Worm (Caenorhabditis elegans) whole organism, L1 larva: ENCODE measurements around the gene ogr-2.

Source experiments
- C04F5.9 ChIP-seq: sonication (generic microtip); optimal IDR thresholded peaks from 2 replicates; lab custom pipeline; 2016; ENCODE audit warnings: missing genetic modification characterization, missing compliant biosample characterization
- F16B12.6 ChIP-seq: fragments of 150-350 bp; optimal IDR thresholded peaks from 2 replicates; lab custom pipeline; 2014; ENCODE audit warnings: missing biosample characterization, missing genetic modification characterization
- aha-1 ChIP-seq: fragments of 150-350 bp; optimal IDR thresholded peaks from 2 replicates; lab custom pipeline; 2014; ENCODE audit warnings: missing biosample characterization, missing genetic modification characterization
- aly-2 ChIP-seq: fragments of 150-350 bp; optimal IDR thresholded peaks from 2 replicates; lab custom pipeline; 2014; ENCODE audit warnings: missing biosample characterization, missing genetic modification characterization
- ama-1 ChIP-seq: fragments of 150-350 bp; optimal IDR thresholded peaks from 2 replicates; lab custom pipeline; 2014
- blmp-1 ChIP-seq: fragments of 150-350 bp; optimal IDR thresholded peaks from 2 replicates; lab custom pipeline; 2014; ENCODE audit warnings: missing biosample characterization, missing genetic modification characterization
- ceh-8 ChIP-seq: fragments of 200-800 bp; sonication (Bioruptor generic); optimal IDR thresholded peaks from 2 replicates; lab custom pipeline; 2018; ENCODE audit warnings: mild to moderate bottlenecking, missing genetic modification characterization, moderate library complexity, missing compliant biosample characterization
- ces-1 ChIP-seq: fragments of 150-350 bp; optimal IDR thresholded peaks from 2 replicates; lab custom pipeline; 2014; ENCODE audit warnings: missing biosample characterization, missing genetic modification reagents, missing genetic modification characterization
- dsc-1 ChIP-seq: sonication (generic microtip); optimal IDR thresholded peaks from 2 replicates; lab custom pipeline; 2016; ENCODE audit warnings: mild to moderate bottlenecking, missing genetic modification characterization, missing compliant biosample characterization
- efl-1 ChIP-seq, 4 experiments: fragments of 150-350 bp; optimal IDR thresholded peaks in 3 of 4; peaks in 1 of 4; 1 replicate in 1 of 4; 2 replicates in 3 of 4; lab custom pipeline; 2014; ENCODE audit warnings: missing biosample characterization in 2 of 4, missing genetic modification characterization in 2 of 4, missing genetic modification reagents in 2 of 4
- egl-27 ChIP-seq, 2 experiments: fragments of 150-350 bp in 1 of 2; sonication (generic microtip); optimal IDR thresholded peaks; 3 replicates each; lab custom pipeline; 2017 to 2018; ENCODE audit warnings: missing biosample characterization in 2 of 2, missing genetic modification characterization in 2 of 2, missing genetic modification reagents in 2 of 2
- elt-3 ChIP-seq, 6 experiments: fragments of 150-350 bp in 1 of 6; sonication (generic microtip); optimal IDR thresholded peaks; 2 replicates each; lab custom pipeline; 2017 to 2018; ENCODE audit warnings: missing biosample characterization in 6 of 6, missing genetic modification characterization in 6 of 6, inconsistent platforms in 1 of 6
- fkh-4 ChIP-seq: sonication (generic microtip); optimal IDR thresholded peaks from 2 replicates; lab custom pipeline; 2016; ENCODE audit warnings: missing compliant biosample characterization, missing genetic modification characterization, borderline replicate concordance
- fos-1 ChIP-seq: fragments of 150-350 bp; optimal IDR thresholded peaks from 2 replicates; lab custom pipeline; 2014; ENCODE audit warnings: missing biosample characterization, missing genetic modification characterization
- irx-1 ChIP-seq: sonication (generic microtip); optimal IDR thresholded peaks from 2 replicates; lab custom pipeline; 2016; ENCODE audit warnings: missing genetic modification characterization, missing compliant biosample characterization
- jun-1 ChIP-seq: fragments of 150-350 bp; optimal IDR thresholded peaks from 2 replicates; lab custom pipeline; 2014; ENCODE audit warnings: missing biosample characterization, missing genetic modification reagents, missing genetic modification characterization
- lin-13 ChIP-seq: fragments of 150-350 bp; optimal IDR thresholded peaks from 2 replicates; lab custom pipeline; 2014; ENCODE audit warnings: missing biosample characterization, missing genetic modification reagents, missing genetic modification characterization
- lin-14 ChIP-seq: fragments of 200-800 bp; sonication (Bioruptor generic); optimal IDR thresholded peaks from 2 replicates; lab custom pipeline; 2018; ENCODE audit warnings: mild to moderate bottlenecking, missing genetic modification characterization, moderate library complexity, missing compliant biosample characterization
- lin-15B ChIP-seq: fragments of 150-350 bp; sonication (generic microtip); optimal IDR thresholded peaks from 3 replicates; lab custom pipeline; 2014; ENCODE audit warnings: missing biosample characterization, missing genetic modification characterization
- lin-35 ChIP-seq, 2 experiments: fragments of 150-350 bp; optimal IDR thresholded peaks; 2 replicates each; lab custom pipeline; 2014; ENCODE audit warnings: missing biosample characterization in 2 of 2, missing genetic modification characterization in 2 of 2, missing genetic modification reagents in 2 of 2
- lin-39 ChIP-seq: fragments of 150-350 bp; optimal IDR thresholded peaks from 2 replicates; lab custom pipeline; 2014; ENCODE audit warnings: missing biosample characterization, missing genetic modification reagents, missing genetic modification characterization
- lsy-2 ChIP-seq, 2 experiments: fragments of 150-350 bp; optimal IDR thresholded peaks; 2 replicates each; lab custom pipeline; 2014; ENCODE audit warnings: missing biosample characterization in 2 of 2, missing genetic modification characterization in 2 of 2
- mdl-1 ChIP-seq, 2 experiments: fragments of 150-350 bp; optimal IDR thresholded peaks; 2 replicates each; lab custom pipeline; 2014 to 2017; ENCODE audit warnings: missing biosample characterization in 2 of 2, missing genetic modification characterization in 2 of 2, inconsistent platforms in 1 of 2
- mef-2 ChIP-seq: fragments of 150-350 bp; optimal IDR thresholded peaks from 2 replicates; lab custom pipeline; 2014; ENCODE audit warnings: missing biosample characterization, missing genetic modification characterization
- mep-1 ChIP-seq: fragments of 150-350 bp; optimal IDR thresholded peaks from 2 replicates; lab custom pipeline; 2014; ENCODE audit warnings: missing biosample characterization, missing genetic modification characterization
- nhr-12 ChIP-seq: sonication (generic microtip); optimal IDR thresholded peaks from 2 replicates; lab custom pipeline; 2017; ENCODE audit warnings: missing biosample characterization, missing genetic modification characterization
- nhr-19 ChIP-seq: fragments of 200-800 bp; sonication (Bioruptor generic); conservative IDR thresholded peaks from 2 replicates; pipeline ENCODE4 v1.3.6; 2022; ENCODE audit warnings: missing genetic modification characterization, missing compliant biosample characterization
- nhr-20 ChIP-seq: sonication (generic microtip); optimal IDR thresholded peaks from 2 replicates; lab custom pipeline; 2016; ENCODE audit warnings: mild to moderate bottlenecking, missing genetic modification characterization, missing compliant biosample characterization
- nhr-28 ChIP-seq: fragments of 150-350 bp; optimal IDR thresholded peaks from 2 replicates; lab custom pipeline; 2014; ENCODE audit warnings: missing biosample characterization, missing genetic modification characterization
- nhr-71 ChIP-seq: sonication (generic microtip); optimal IDR thresholded peaks from 2 replicates; lab custom pipeline; 2016; ENCODE audit warnings: mild to moderate bottlenecking, missing genetic modification characterization, moderate library complexity, missing compliant biosample characterization
- nhr-77 ChIP-seq: fragments of 150-350 bp; optimal IDR thresholded peaks from 2 replicates; lab custom pipeline; 2014; ENCODE audit warnings: missing biosample characterization, missing genetic modification characterization
- nhr-84 ChIP-seq: sonication (generic microtip); optimal IDR thresholded peaks from 2 replicates; lab custom pipeline; 2017; ENCODE audit warnings: missing biosample characterization, missing genetic modification characterization
- nhr-85 ChIP-seq: sonication (generic microtip); peaks from one replicate; lab custom pipeline; 2016; ENCODE audit warnings: missing genetic modification characterization, inconsistent platforms, missing compliant biosample characterization
- pax-3 ChIP-seq: fragments of 200-800 bp; sonication (Bioruptor generic); optimal IDR thresholded peaks from 2 replicates; lab custom pipeline; 2018; ENCODE audit warnings: mild to moderate bottlenecking, missing genetic modification characterization, moderate library complexity, missing compliant biosample characterization
- pqm-1 ChIP-seq: sonication (generic microtip); optimal IDR thresholded peaks from 3 replicates; lab custom pipeline; 2017; ENCODE audit warnings: missing biosample characterization, missing genetic modification characterization
- rnt-1 ChIP-seq: sonication (generic microtip); optimal IDR thresholded peaks from 2 replicates; lab custom pipeline; 2016; ENCODE audit warnings: mild to moderate bottlenecking, missing genetic modification characterization, moderate library complexity, missing compliant biosample characterization
- snu-23 ChIP-seq: sonication (generic microtip); optimal IDR thresholded peaks from 2 replicates; lab custom pipeline; 2016; ENCODE audit warnings: missing genetic modification characterization, missing compliant biosample characterization
- sox-4 ChIP-seq: sonication (generic microtip); optimal IDR thresholded peaks from 2 replicates; lab custom pipeline; 2016; ENCODE audit warnings: missing genetic modification characterization, missing compliant biosample characterization
- sptf-1 ChIP-seq: fragments of 150-350 bp; optimal IDR thresholded peaks from 2 replicates; lab custom pipeline; 2014; ENCODE audit warnings: missing biosample characterization, missing genetic modification characterization
- sup-37 ChIP-seq: fragments of 200-800 bp; sonication (Bioruptor generic); optimal IDR thresholded peaks from 2 replicates; lab custom pipeline; 2018; ENCODE audit warnings: mild to moderate bottlenecking, missing genetic modification characterization, missing compliant biosample characterization
- swsn-7 ChIP-seq: sonication (generic microtip); optimal IDR thresholded peaks from 2 replicates; lab custom pipeline; 2016; ENCODE audit warnings: missing genetic modification characterization, missing compliant biosample characterization
- unc-130 ChIP-seq: fragments of 150-350 bp; optimal IDR thresholded peaks from 2 replicates; lab custom pipeline; 2017; ENCODE audit warnings: missing biosample characterization, missing genetic modification characterization, inconsistent platforms
- unc-86 ChIP-seq: sonication (generic microtip); optimal IDR thresholded peaks from 2 replicates; lab custom pipeline; 2016; ENCODE audit warnings: missing genetic modification characterization, missing compliant biosample characterization
- unc-98 ChIP-seq: fragments of 200-800 bp; sonication (Bioruptor generic); IDR thresholded peaks from 2 replicates; pipeline ENCODE4 v1.3.6; 2022; ENCODE audit warnings: missing genetic modification characterization, missing compliant biosample characterization
- vab-15 ChIP-seq: sonication (generic microtip); optimal IDR thresholded peaks from 2 replicates; lab custom pipeline; 2017; ENCODE audit warnings: missing genotype, mild to moderate bottlenecking, missing genetic modification characterization, missing compliant biosample characterization
- xbp-1 ChIP-seq: sonication (generic microtip); optimal IDR thresholded peaks from 2 replicates; lab custom pipeline; 2016; ENCODE audit warnings: missing genetic modification characterization, missing compliant biosample characterization
- zag-1 ChIP-seq: fragments of 150-350 bp; optimal IDR thresholded peaks from 2 replicates; lab custom pipeline; 2014; ENCODE audit warnings: missing biosample characterization, missing genetic modification characterization
- ztf-11 ChIP-seq, 2 experiments: sonication (generic microtip); optimal IDR thresholded peaks; 2 replicates each; lab custom pipeline; 2016 to 2017; ENCODE audit warnings: missing genetic modification characterization in 2 of 2, missing biosample characterization in 1 of 2, missing compliant biosample characterization in 1 of 2

The ogr-2 gene

DNA sequence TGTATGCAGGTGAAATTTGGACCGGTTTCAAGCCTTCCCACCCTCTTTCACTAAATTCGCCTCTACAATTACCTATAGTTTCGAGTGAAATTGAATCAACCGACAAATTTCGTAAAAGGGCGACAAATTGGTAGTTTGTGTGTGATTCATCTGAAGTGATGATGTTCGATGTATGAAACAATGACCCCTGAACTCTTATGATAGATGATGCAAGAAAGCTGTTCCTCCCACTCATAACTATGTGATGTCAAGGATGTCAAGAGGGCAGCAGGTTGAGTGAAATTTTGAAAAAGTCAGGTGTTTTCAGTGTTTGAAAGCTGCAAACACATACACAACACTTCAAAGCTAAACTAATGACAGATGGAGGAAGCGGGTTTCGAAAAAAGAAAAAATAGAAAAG lies 28.4 kb upstream of the ogr-2 start:
- TF ChIP-seq mef-2 (no peak), unc-130 (tag; lab: Kevin White, UChicago) (peak; percentile 44), irx-1 (tag; lab: Kevin White, UChicago) (no peak), efl-1 (optimal IDR thresholded peaks at IDR 0.05; lab: Kevin White, UChicago) (no peak), efl-1 (GFP tag; optimal IDR thresholded peaks at IDR 0.05 in 1 of 2; lab: Kevin White, UChicago) (peak in 1 of 2 experiments; percentile 88), rnt-1 (tag; lab: Kevin White, UChicago) (peak; percentile 27), dsc-1 (no peak), nhr-71 (tag; lab: Kevin White, UChicago) (peak; percentile 18), nhr-77 (tag; lab: Kevin White, UChicago) (no peak), C04F5.9 (no peak), fkh-4 (tag; lab: Kevin White, UChicago) (no peak), nhr-85 (tag; lab: Kevin White, UChicago) (no peak), lin-15B (tag; lab: Kevin White, UChicago) (no peak), unc-86 (no peak), lsy-2 (tag; optimal IDR thresholded peaks at IDR 0.05; lab: Kevin White, UChicago) (peak in 1 of 2 experiments; percentile 36), lin-14 (GFP tag; lab: Kevin White, UChicago) (peak; percentile 55), blmp-1 (tag; lab: Kevin White, UChicago) (peak; percentile 13), pqm-1 (tag; lab: Kevin White, UChicago) (no peak), jun-1 (no peak), vab-15 (tag; lab: Kevin White, UChicago) (no peak), nhr-28 (no peak), pax-3 (no peak)

- TF ChIP-seq efl-1 (optimal IDR thresholded peaks at IDR 0.05; lab: Kevin White, UChicago) (no peak), efl-1 (GFP tag; optimal IDR thresholded peaks at IDR 0.05 in 1 of 2; lab: Kevin White, UChicago) (peak in 1 of 2 experiments; percentile 92), lsy-2 (tag; optimal IDR thresholded peaks at IDR 0.05; lab: Kevin White, UChicago) (no peak)
- TF ChIP-seq, all 84 proteins: peak for 1
These were observed 26.6 kb upstream of the ogr-2 start for ce11 chrII:10014384-10014783.

DNA sequence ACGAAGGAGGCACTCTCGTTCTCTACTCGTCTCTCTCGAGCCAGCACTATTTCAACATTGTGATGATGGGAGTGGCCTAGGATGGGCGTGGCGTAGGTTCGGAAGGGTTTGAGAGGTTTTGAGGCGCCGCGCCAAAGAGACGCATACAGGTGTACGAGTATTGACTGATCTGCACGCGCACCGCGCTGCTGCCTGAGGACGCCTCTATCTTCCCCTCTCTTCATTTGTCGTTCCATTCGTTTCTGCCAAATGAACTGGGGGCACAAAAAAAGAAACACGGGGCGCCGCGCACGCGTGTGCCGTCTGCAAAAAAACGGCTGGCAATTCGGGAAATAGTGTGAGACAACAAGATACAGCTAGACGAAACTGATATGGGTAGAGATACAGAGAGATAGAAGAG lies 24.9 kb upstream of the ogr-2 start, which contains the start of gene lec-2:
TSS of gene lec-2 (minus strand) at position 171 of the 400 bp plus-strand sequence.
- TF ChIP-seq nhr-28, result no peak
- no peak for TF ChIP-seq ama-1 (lab: Kevin White, UChicago)
- TF ChIP-seq sox-4 (tag; lab: Kevin White, UChicago), result no peak
- peak in 1 of 2 experiments; percentile 8 for TF ChIP-seq lin-35 (GFP tag; optimal IDR thresholded peaks at IDR 0.05; lab: Kevin White, UChicago)
- peak in 1 of 2 experiments; percentile 19 for TF ChIP-seq lsy-2 (tag; optimal IDR thresholded peaks at IDR 0.05; lab: Kevin White, UChicago)
- no peak for TF ChIP-seq pqm-1 (tag; lab: Kevin White, UChicago)
- no peak for TF ChIP-seq ztf-11 (tag; optimal IDR thresholded peaks at IDR 0.05; lab: Kevin White, UChicago)
- TF ChIP-seq aly-2 (tag; lab: Kevin White, UChicago), result no peak
- peak in 1 of 6 experiments; percentile 18 for TF ChIP-seq elt-3 (tag; optimal IDR thresholded peaks at IDR 0.05; lab: Kevin White, UChicago)
- no peak for TF ChIP-seq mef-2
- no peak for TF ChIP-seq ces-1 (GFP tag; lab: Kevin White, UChicago)
- TF ChIP-seq nhr-71 (tag; lab: Kevin White, UChicago), result peak; percentile 45
- TF ChIP-seq fos-1 (tag; lab: Kevin White, UChicago), result no peak
- TF ChIP-seq jun-1, result no peak
- TF ChIP-seq nhr-19 (GFP tag; lab: Robert Waterston, UW), result peak; percentile 7
- no peak for TF ChIP-seq nhr-77 (tag; lab: Kevin White, UChicago)
- TF ChIP-seq rnt-1 (tag; lab: Kevin White, UChicago), result no peak
- no peak for TF ChIP-seq mep-1 (tag; lab: Kevin White, UChicago)
- TF ChIP-seq lin-39 (tag; lab: Kevin White, UChicago), result no peak
- peak in 1 of 2 experiments; percentile 45 for TF ChIP-seq mdl-1 (tag; optimal IDR thresholded peaks at IDR 0.05; lab: Kevin White, UChicago)
- TF ChIP-seq unc-98 (GFP tag; lab: Robert Waterston, UW), result no peak
- no peak for TF ChIP-seq aha-1 (tag; lab: Kevin White, UChicago)
- TF ChIP-seq nhr-84 (tag; lab: Kevin White, UChicago), result no peak
- no peak for TF ChIP-seq nhr-12
- TF ChIP-seq pax-3, result peak; percentile 11
- no peak for TF ChIP-seq efl-1 (optimal IDR thresholded peaks at IDR 0.05; lab: Kevin White, UChicago)
- peak in 1 of 2 experiments; percentile 84 for TF ChIP-seq efl-1 (GFP tag; optimal IDR thresholded peaks at IDR 0.05 in 1 of 2; lab: Kevin White, UChicago)
- TF ChIP-seq egl-27 (tag; optimal IDR thresholded peaks at IDR 0.05; lab: Kevin White, UChicago), result no peak
- no peak for TF ChIP-seq F16B12.6
- no peak for TF ChIP-seq ceh-8 (GFP tag; lab: Kevin White, UChicago)
- peak; percentile 74 for TF ChIP-seq lin-14 (GFP tag; lab: Kevin White, UChicago)
- no peak for TF ChIP-seq snu-23 (GFP tag; lab: Kevin White, UChicago)
- TF ChIP-seq nhr-20 (tag; lab: Kevin White, UChicago), result peak; percentile 44
- no peak for TF ChIP-seq zag-1 (tag; lab: Kevin White, UChicago)
- TF ChIP-seq sup-37, result no peak
- TF ChIP-seq xbp-1 (tag; lab: Kevin White, UChicago), result no peak
- no peak for TF ChIP-seq unc-86
- no peak for TF ChIP-seq sptf-1 (tag; lab: Kevin White, UChicago)
- peak; percentile 28 for TF ChIP-seq swsn-7 (tag; lab: Kevin White, UChicago)
- no peak for TF ChIP-seq lin-13 (GFP tag; lab: Kevin White, UChicago)
